Fruit fly (Drosophila melanogaster): ENCODE measurements around the gene Peritrophin-15b.

Peritrophin-15b gene

dm6 chr2L:8374235-8374634, 20.5 kb downstream of the Peritrophin-15b start, which contains the start of gene Wdr82 (continued):
- TF ChIP-seq pfk (GFP tag; optimal IDR thresholded peaks at IDR 0.05) = no peak
- no peak for TF ChIP-seq Ssrp (tag; optimal IDR thresholded peaks at IDR 0.05)
- no peak for TF ChIP-seq Dad (GFP tag; optimal IDR thresholded peaks at IDR 0.05)
- no peak for TF ChIP-seq CG3995 (GFP tag; optimal IDR thresholded peaks at IDR 0.05)
- TF ChIP-seq chif (GFP tag; optimal IDR thresholded peaks at IDR 0.05) = no peak
- no peak for TF ChIP-seq CG13624 (GFP tag; optimal IDR thresholded peaks at IDR 0.05)
- peak; percentile 82 for TF ChIP-seq sens (GFP tag)
- no peak for TF ChIP-seq fd64A (GFP tag; optimal IDR thresholded peaks at IDR 0.05)
- TF ChIP-seq Fer2 (tag; optimal IDR thresholded peaks at IDR 0.05) = no peak
- no peak for TF ChIP-seq Stat92E (GFP tag; optimal IDR thresholded peaks at IDR 0.05)
- no peak for TF ChIP-seq chn (GFP tag; optimal IDR thresholded peaks at IDR 0.05)
- TF ChIP-seq mam (GFP tag; optimal IDR thresholded peaks at IDR 0.05) = no peak
- no peak for TF ChIP-seq Atf6 (GFP tag; IDR thresholded peaks at IDR 0.05)
- peak; percentile 5 for TF ChIP-seq Sin3A (optimal IDR thresholded peaks at IDR 0.05)
- no peak for TF ChIP-seq cas (GFP tag; IDR thresholded peaks at IDR 0.05)
- no peak for TF ChIP-seq kah (GFP tag; optimal IDR thresholded peaks at IDR 0.05)
- no peak for TF ChIP-seq gsb-n (tag; optimal IDR thresholded peaks at IDR 0.05)
- TF ChIP-seq sima (GFP tag; optimal IDR thresholded peaks at IDR 0.05) = no peak
- no peak for TF ChIP-seq nom (GFP tag; optimal IDR thresholded peaks at IDR 0.05)
- TF ChIP-seq HLH3B (GFP tag; IDR thresholded peaks at IDR 0.05) = no peak
- no peak for TF ChIP-seq NfI (GFP tag; optimal IDR thresholded peaks at IDR 0.05)
- no peak for TF ChIP-seq cg (GFP tag; optimal IDR thresholded peaks at IDR 0.05)
- no peak for TF ChIP-seq salm (tag; optimal IDR thresholded peaks at IDR 0.05)
- no peak for TF ChIP-seq NC2β (GFP tag; optimal IDR thresholded peaks at IDR 0.05)
- TF ChIP-seq CG4282 (GFP tag; optimal IDR thresholded peaks at IDR 0.05) = no peak
- no peak for TF ChIP-seq Nf-YA (GFP tag; IDR thresholded peaks at IDR 0.05)
- TF ChIP-seq mirr (GFP tag; optimal IDR thresholded peaks at IDR 0.05) = no peak
- TF ChIP-seq Six4 (GFP tag; optimal IDR thresholded peaks at IDR 0.05) = no peak
- no peak for TF ChIP-seq CkIIα-i1 (GFP tag; IDR thresholded peaks at IDR 0.05)
- no peak for TF ChIP-seq ssp (GFP tag; IDR thresholded peaks at IDR 0.05)
- no peak for TF ChIP-seq CG3281 (GFP tag; optimal IDR thresholded peaks at IDR 0.05)
- TF ChIP-seq Lhr (GFP tag; optimal IDR thresholded peaks at IDR 0.05) = no peak
- TF ChIP-seq CG17612 (GFP tag; IDR thresholded peaks at IDR 0.05) = no peak
- no peak for TF ChIP-seq ind (GFP tag; optimal IDR thresholded peaks at IDR 0.05)
- no peak for TF ChIP-seq repo (GFP tag; optimal IDR thresholded peaks at IDR 0.05)
- no peak for TF ChIP-seq MTF-1 (GFP tag; optimal IDR thresholded peaks at IDR 0.05; ENCODE audit: borderline replicate concordance)
- no peak for TF ChIP-seq NK7.1 (GFP tag; optimal IDR thresholded peaks at IDR 0.05)
- peak; percentile 85 for TF ChIP-seq CG13287 (GFP tag; IDR thresholded peaks at IDR 0.05; ENCODE audit: partially characterized antibody)
- TF ChIP-seq CG16779 (GFP tag; IDR thresholded peaks at IDR 0.05) = no peak
- TF ChIP-seq vfl (GFP tag; optimal IDR thresholded peaks at IDR 0.05) = no peak
- no peak for TF ChIP-seq Dip3 (GFP tag; optimal IDR thresholded peaks at IDR 0.05)
- TF ChIP-seq CG17802 (tag; optimal IDR thresholded peaks at IDR 0.05) = no peak
- TF ChIP-seq en (GFP tag; optimal IDR thresholded peaks at IDR 0.05) = no peak
- TF ChIP-seq H15 (GFP tag; IDR thresholded peaks at IDR 0.05) = no peak
- TF ChIP-seq Tbp (GFP tag; optimal IDR thresholded peaks at IDR 0.05) = no peak
- TF ChIP-seq sug (tag; optimal IDR thresholded peaks at IDR 0.05) = no peak
- no peak for TF ChIP-seq Antp (GFP tag; optimal IDR thresholded peaks at IDR 0.05)
- TF ChIP-seq CG8281 (tag; optimal IDR thresholded peaks at IDR 0.05) = peak; percentile 63
- no peak for TF ChIP-seq peb (GFP tag; IDR thresholded peaks at IDR 0.05)
- TF ChIP-seq CG10147 (GFP tag; optimal IDR thresholded peaks at IDR 0.05) = no peak
- TF ChIP-seq exex (tag; optimal IDR thresholded peaks at IDR 0.05) = peak; percentile 7
- TF ChIP-seq yki (optimal IDR thresholded peaks at IDR 0.05) = no peak
- TF ChIP-seq CG4730 (GFP tag; IDR thresholded peaks at IDR 0.05) = no peak
- no peak for TF ChIP-seq jumu (GFP tag; optimal IDR thresholded peaks at IDR 0.05)
